Worm (Caenorhabditis elegans): ENCODE results near the gene T21E8.7.

T21E8.7 gene

ce11 chrX:10933308-10934014, 50.2 kb downstream of the T21E8.7 start:
- no peak for TF ChIP-seq lin-39 (tag; optimal IDR thresholded peaks at IDR 0.05)
- no peak for TF ChIP-seq duxl-1 (tag; optimal IDR thresholded peaks at IDR 0.05; ENCODE audit: poor library complexity)
- TF ChIP-seq nhr-28 (tag; optimal IDR thresholded peaks at IDR 0.05) = no peak
- TF ChIP-seq unc-62 (GFP tag; optimal IDR thresholded peaks at IDR 0.05 in 1 of 2) = no peak
- TF ChIP-seq unc-62 (tag; optimal IDR thresholded peaks at IDR 0.05) = no peak
- TF ChIP-seq nhr-41 (GFP tag; IDR thresholded peaks at IDR 0.05) = no peak
- no peak for TF ChIP-seq R02D3.7 (tag; optimal IDR thresholded peaks at IDR 0.05)
- TF ChIP-seq F49E8.2 (tag; optimal IDR thresholded peaks at IDR 0.05; ENCODE audit: borderline replicate concordance) = no peak
- TF ChIP-seq D1046.2 (GFP tag; IDR thresholded peaks at IDR 0.05) = no peak
- TF ChIP-seq ceh-20 (GFP tag; IDR thresholded peaks at IDR 0.05) = no peak
- TF ChIP-seq Y5F2A.4 (GFP tag; optimal IDR thresholded peaks at IDR 0.05) = no peak
- TF ChIP-seq unc-130 (GFP tag; optimal IDR thresholded peaks at IDR 0.05) = no peak
- TF ChIP-seq nhr-6 (tag; optimal IDR thresholded peaks at IDR 0.05) = no peak
- TF ChIP-seq fos-1 (tag; optimal IDR thresholded peaks at IDR 0.05) = no peak
- no peak for TF ChIP-seq cey-2 (tag; optimal IDR thresholded peaks at IDR 0.05; ENCODE audit: borderline replicate concordance, insufficient read depth)

All from whole organism, L4 larva.